ENCODE assay signal across 2 worm cellular contexts in the genomic region with DNA sequence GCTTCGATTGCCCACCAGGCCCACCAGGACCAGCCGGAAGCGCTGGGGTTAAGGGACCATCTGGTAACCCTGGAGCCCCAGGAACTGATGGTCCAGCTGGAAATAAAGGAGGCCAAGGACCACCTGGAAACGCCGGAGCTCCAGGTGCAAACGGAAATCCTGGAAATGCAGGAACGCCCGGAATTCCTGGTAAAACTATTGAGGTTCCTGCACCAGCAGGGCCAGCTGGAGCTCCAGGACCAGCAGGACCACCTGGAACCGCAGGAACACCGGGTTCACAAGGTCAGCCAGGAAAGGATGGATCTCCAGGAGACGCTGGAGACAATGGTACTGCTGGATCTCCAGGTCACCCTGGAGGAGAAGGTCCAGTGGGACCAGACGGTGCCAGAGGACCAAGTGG.
TF ChIP-seq lines count a peak whose summit lies in the region.

No protein-coding gene starts in this region.

TF ChIP-seq in whole organism, L4 larva, 104 proteins besides CTCF, POLR2A, EP300 and RAD21:
- TF ChIP-seq pqm-1 (tag; optimal IDR thresholded peaks at IDR 0.05; lab: Kevin White, UChicago) (no peak), fkh-10 (GFP tag; optimal IDR thresholded peaks at IDR 0.05; lab: Kevin White, UChicago) (no peak), madf-5 (GFP tag; IDR thresholded peaks at IDR 0.05; lab: Robert Waterston, UW) (0 out of 4 replicates have a peak, but pooled peaks of 1 of the 2 experiments have one; percentile 22), mxl-2 (GFP tag; conservative IDR thresholded peaks at IDR 0.05; lab: Robert Waterston, UW) (no peak), ctbp-1 (GFP tag; IDR thresholded peaks at IDR 0.05; lab: Robert Waterston, UW) (no peak), sdz-12 (GFP tag; optimal IDR thresholded peaks at IDR 0.05; lab: Kevin White, UChicago) (no peak), vab-7 (GFP tag; IDR thresholded peaks at IDR 0.05; lab: Robert Waterston, UW) (no peak), nhr-76 (tag; optimal IDR thresholded peaks at IDR 0.05; lab: Kevin White, UChicago) (no peak), set-16 (GFP tag; IDR thresholded peaks at IDR 0.05; lab: Robert Waterston, UW) (peak; percentile 89), ceh-44 (GFP tag; IDR thresholded peaks at IDR 0.05; lab: Robert Waterston, UW) (no peak), mes-2 (tag; optimal IDR thresholded peaks at IDR 0.05; lab: Kevin White, UChicago; ENCODE audit: poor library complexity, severe bottlenecking) (no peak), arid-1 (GFP tag; conservative IDR thresholded peaks at IDR 0.05; lab: Robert Waterston, UW) (no peak), unc-130 (GFP tag; optimal IDR thresholded peaks at IDR 0.05; lab: Kevin White, UChicago) (no peak), ceh-82 (tag; optimal IDR thresholded peaks at IDR 0.05; lab: Kevin White, UChicago) (no peak)

TF ChIP-seq in whole organism, young adult, 124 proteins besides CTCF, POLR2A, EP300 and RAD21:
- TF ChIP-seq Y53G8AR.9 (GFP tag; conservative IDR thresholded peaks at IDR 0.05; lab: Robert Waterston, UW) (0 out of 2 replicates have a peak, but pooled peaks have one; percentile 46), egrh-3 (GFP tag; IDR thresholded peaks at IDR 0.05; lab: Robert Waterston, UW) (peak; percentile 60; the same call in 1 of the 2 replicates), zfh-2 (GFP tag; conservative IDR thresholded peaks at IDR 0.05; lab: Robert Waterston, UW) (peak; percentile 82), snpc-1.3 (tag; optimal IDR thresholded peaks at IDR 0.05; lab: Kevin White, UChicago; ENCODE audit: insufficient read depth) (no peak), aptf-2 (GFP tag; conservative IDR thresholded peaks at IDR 0.05; lab: Robert Waterston, UW) (no peak), xnd-1 (tag; optimal IDR thresholded peaks at IDR 0.05; lab: Kevin White, UChicago) (no peak), ztf-6 (GFP tag; IDR thresholded peaks at IDR 0.05; lab: Robert Waterston, UW) (no peak), ekl-4 (GFP tag; IDR thresholded peaks at IDR 0.05; lab: Robert Waterston, UW) (no peak), lin-40 (tag; optimal IDR thresholded peaks at IDR 0.05; lab: Kevin White, UChicago) (no peak), Y79H2A.3 (GFP tag; conservative IDR thresholded peaks at IDR 0.05; lab: Robert Waterston, UW) (no peak)
